Worm (Caenorhabditis elegans): ENCODE measurements around the gene acbp-7.

The acbp-7 gene

DNA sequence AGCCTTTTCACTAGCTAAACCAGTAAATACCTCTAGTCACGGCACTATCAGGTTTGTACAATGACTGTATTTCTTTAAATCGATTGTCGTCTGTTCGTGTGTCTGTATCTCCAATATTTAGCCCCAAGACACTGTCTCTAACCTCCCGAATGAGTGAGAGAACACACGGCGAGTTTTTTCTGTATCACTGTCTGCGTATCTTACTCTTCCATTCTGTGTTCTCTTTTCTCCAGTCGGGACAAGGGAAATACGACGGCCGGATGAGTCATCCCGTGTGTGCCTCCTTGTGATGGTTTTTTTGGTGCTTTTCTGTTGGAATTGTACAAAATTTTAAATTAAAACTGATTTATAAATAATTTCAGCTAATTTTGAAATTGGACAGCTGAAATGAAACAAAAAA, 41.5 kb upstream of the acbp-7 start (continued):
- peak; percentile 59 for TF ChIP-seq mcd-1 (GFP tag; IDR thresholded peaks at IDR 0.05)
- peak; percentile 47 for TF ChIP-seq ZK185.1 (tag; optimal IDR thresholded peaks at IDR 0.05; ENCODE audit: poor library complexity, severe bottlenecking)
- no peak for TF ChIP-seq ama-1 (optimal IDR thresholded peaks at IDR 0.05)
- TF ChIP-seq ama-1 (GFP tag; optimal IDR thresholded peaks at IDR 0.05) = no peak
- TF ChIP-seq egrh-3 (GFP tag; IDR thresholded peaks at IDR 0.05) = no peak
- no peak for TF ChIP-seq Y79H2A.3 (GFP tag; conservative IDR thresholded peaks at IDR 0.05)
- peak; percentile 22 for TF ChIP-seq ets-4 (GFP tag; optimal IDR thresholded peaks at IDR 0.05)
- TF ChIP-seq hmg-20 (GFP tag; IDR thresholded peaks at IDR 0.05) = no peak
- no peak for TF ChIP-seq egl-18 (GFP tag; IDR thresholded peaks at IDR 0.05)
- no peak for TF ChIP-seq C06A6.2 (GFP tag; conservative IDR thresholded peaks at IDR 0.05)
- no peak for TF ChIP-seq C17E4.6 (GFP tag; IDR thresholded peaks at IDR 0.05)
- TF ChIP-seq madf-10 (tag; optimal IDR thresholded peaks at IDR 0.05) = no peak
- no peak for TF ChIP-seq ztf-22 (GFP tag; optimal IDR thresholded peaks at IDR 0.05)
- TF ChIP-seq xnd-1 (tag; optimal IDR thresholded peaks at IDR 0.05) = no peak
- TF ChIP-seq F39B2.1 (GFP tag; IDR thresholded peaks at IDR 0.05) = no peak
- TF ChIP-seq ceh-100 (GFP tag; IDR thresholded peaks at IDR 0.05) = no peak
- no peak for TF ChIP-seq aptf-3 (GFP tag; IDR thresholded peaks at IDR 0.05)
- no peak for TF ChIP-seq cebp-2 (GFP tag; IDR thresholded peaks at IDR 0.05)
- TF ChIP-seq F37B4.10 (GFP tag; IDR thresholded peaks at IDR 0.05) = no peak
- peak; percentile 62; the same call in 1 of the 2 replicates for TF ChIP-seq pbrm-1 (GFP tag; IDR thresholded peaks at IDR 0.05)
- no peak for TF ChIP-seq ztf-6 (GFP tag; IDR thresholded peaks at IDR 0.05)
- TF ChIP-seq F55B11.4 (tag; optimal IDR thresholded peaks at IDR 0.05; ENCODE audit: borderline replicate concordance, insufficient read depth) = no peak
- TF ChIP-seq K12H6.12 (tag; optimal IDR thresholded peaks at IDR 0.05) = peak; percentile 59
- TF ChIP-seq T07F8.4 (tag; optimal IDR thresholded peaks at IDR 0.05) = no peak
- TF ChIP-seq tbp1 (GFP tag; optimal IDR thresholded peaks at IDR 0.05) = peak; percentile 48
- no peak; the same call in 1 of the 2 replicates for TF ChIP-seq lir-1 (GFP tag; conservative IDR thresholded peaks at IDR 0.05)
- no peak for TF ChIP-seq hlh-12 (tag; optimal IDR thresholded peaks at IDR 0.05)
- TF ChIP-seq pha-4 (tag; optimal IDR thresholded peaks at IDR 0.05) = no peak
- no peak for TF ChIP-seq F52B5.7 (tag; optimal IDR thresholded peaks at IDR 0.05)
- TF ChIP-seq Y95B8A.8 (GFP tag; IDR thresholded peaks at IDR 0.05) = no peak
- TF ChIP-seq let-607 (tag; optimal IDR thresholded peaks at IDR 0.05) = peak in 1 of 2 experiments; percentile 17
- TF ChIP-seq sea-2 (GFP tag; IDR thresholded peaks at IDR 0.05) = no peak
- TF ChIP-seq hsf-1 (GFP tag; IDR thresholded peaks at IDR 0.05) = peak; percentile 46; the same call in 1 of the 2 replicates
- TF ChIP-seq madf-6 (GFP tag; IDR thresholded peaks at IDR 0.05) = no peak
- no peak for TF ChIP-seq B0336.3 (GFP tag; IDR thresholded peaks at IDR 0.05)
- no peak for TF ChIP-seq him-1 (tag; optimal IDR thresholded peaks at IDR 0.05)
- no peak for TF ChIP-seq snpc-4 (GFP tag; optimal IDR thresholded peaks at IDR 0.05)
- TF ChIP-seq snpc-4 (tag; optimal IDR thresholded peaks at IDR 0.05) = peak; percentile 13 to 62 (median 54)
- no peak for TF ChIP-seq bed-1 (GFP tag; IDR thresholded peaks at IDR 0.05)
- no peak for TF ChIP-seq snpc-3.4 (tag; optimal IDR thresholded peaks at IDR 0.05)
- TF ChIP-seq ztf-28 (GFP tag; IDR thresholded peaks at IDR 0.05) = no peak
- no peak for TF ChIP-seq atf-7 (tag; optimal IDR thresholded peaks at IDR 0.05)
- peak; percentile 84 for TF ChIP-seq hmg-1.2 (GFP tag; IDR thresholded peaks at IDR 0.05)
- no peak for TF ChIP-seq ceh-91 (GFP tag; IDR thresholded peaks at IDR 0.05)
- TF ChIP-seq lin-26 (GFP tag; IDR thresholded peaks at IDR 0.05) = 0 out of 2 replicates have a peak, but pooled peaks have one; percentile 8
- TF ChIP-seq nhr-80 (tag; optimal IDR thresholded peaks at IDR 0.05) = peak; percentile 69
- TF ChIP-seq B0019.2 (GFP tag; conservative IDR thresholded peaks at IDR 0.05) = no peak
- no peak for TF ChIP-seq ceh-79 (tag; optimal IDR thresholded peaks at IDR 0.05)
- TF ChIP-seq fkh-3 (tag; optimal IDR thresholded peaks at IDR 0.05) = no peak
- TF ChIP-seq mes-4 (tag; optimal IDR thresholded peaks at IDR 0.05) = no peak
- TF ChIP-seq chd-7 (tag; optimal IDR thresholded peaks at IDR 0.05) = no peak
